Fruit fly (Drosophila melanogaster): ENCODE data around the gene nonA-l.

- TF ChIP-seq pan (optimal IDR thresholded peaks at IDR 0.05) (no peak), rgr (GFP tag; optimal IDR thresholded peaks at IDR 0.05) (no peak), usp (GFP tag; optimal IDR thresholded peaks at IDR 0.05) (no peak), CrebA (GFP tag; optimal IDR thresholded peaks at IDR 0.05; ENCODE audit: borderline replicate concordance) (no peak), tai (GFP tag; optimal IDR thresholded peaks at IDR 0.05) (no peak)
These were observed 21.7 kb downstream of the nonA-l start for dm6 chr3R:16661693-16662092.
